Fruit fly (Drosophila melanogaster): ENCODE data around the gene Septin2.

Gene Septin2

dm6 chr3R:20551487-20552079, 36.6 kb downstream of the Septin2 start:
- TF ChIP-seq CG8478 (optimal IDR thresholded peaks at IDR 0.05) = no peak
- no peak for TF ChIP-seq Dll (optimal IDR thresholded peaks at IDR 0.05)
- no peak for TF ChIP-seq pan (optimal IDR thresholded peaks at IDR 0.05)
- TF ChIP-seq psq (optimal IDR thresholded peaks at IDR 0.05) = no peak
- TF ChIP-seq EcR (GFP tag; optimal IDR thresholded peaks at IDR 0.05) = no peak
- no peak for TF ChIP-seq usp (GFP tag; optimal IDR thresholded peaks at IDR 0.05)

- TF ChIP-seq pan (optimal IDR thresholded peaks at IDR 0.05) = no peak
- TF ChIP-seq Dll (optimal IDR thresholded peaks at IDR 0.05) = no peak
- no peak for TF ChIP-seq usp (GFP tag; optimal IDR thresholded peaks at IDR 0.05)
- no peak for TF ChIP-seq CG8478 (optimal IDR thresholded peaks at IDR 0.05)
- TF ChIP-seq EcR (GFP tag; optimal IDR thresholded peaks at IDR 0.05) = no peak
These were observed 37.3 kb downstream of the Septin2 start for dm6 chr3R:20550632-20551486.

dm6 chr3R:20549855-20550603, 38.1 kb downstream of the Septin2 start:
- TF ChIP-seq EcR (GFP tag; optimal IDR thresholded peaks at IDR 0.05) = no peak
- TF ChIP-seq CG8478 (optimal IDR thresholded peaks at IDR 0.05) = no peak
- no peak for TF ChIP-seq Dll (optimal IDR thresholded peaks at IDR 0.05)
- no peak for TF ChIP-seq psq (optimal IDR thresholded peaks at IDR 0.05)
- TF ChIP-seq pan (optimal IDR thresholded peaks at IDR 0.05) = no peak
- TF ChIP-seq usp (GFP tag; optimal IDR thresholded peaks at IDR 0.05) = no peak

dm6 chr3R:20549017-20549854, 38.9 kb downstream of the Septin2 start:
- TF ChIP-seq EcR (GFP tag; optimal IDR thresholded peaks at IDR 0.05) = no peak
- TF ChIP-seq usp (GFP tag; optimal IDR thresholded peaks at IDR 0.05) = no peak
- no peak for TF ChIP-seq CG8478 (optimal IDR thresholded peaks at IDR 0.05)
- no peak for TF ChIP-seq psq (optimal IDR thresholded peaks at IDR 0.05)
- no peak for TF ChIP-seq pan (optimal IDR thresholded peaks at IDR 0.05)
- TF ChIP-seq Dll (optimal IDR thresholded peaks at IDR 0.05) = no peak

dm6 chr3R:20548255-20548654, 39.9 kb downstream of the Septin2 start:
- no peak for TF ChIP-seq EcR (GFP tag; optimal IDR thresholded peaks at IDR 0.05)
- no peak for TF ChIP-seq psq (optimal IDR thresholded peaks at IDR 0.05)
- no peak for TF ChIP-seq CG8478 (optimal IDR thresholded peaks at IDR 0.05)
- no peak for TF ChIP-seq Dll (optimal IDR thresholded peaks at IDR 0.05)
- no peak for TF ChIP-seq usp (GFP tag; optimal IDR thresholded peaks at IDR 0.05)
- TF ChIP-seq pan (optimal IDR thresholded peaks at IDR 0.05) = no peak

dm6 chr3R:20547758-20548157, 40.4 kb downstream of the Septin2 start:
- TF ChIP-seq EcR (GFP tag; optimal IDR thresholded peaks at IDR 0.05) (no peak), psq (optimal IDR thresholded peaks at IDR 0.05) (no peak), pan (optimal IDR thresholded peaks at IDR 0.05) (no peak)

- no peak for TF ChIP-seq usp (GFP tag; optimal IDR thresholded peaks at IDR 0.05)
- no peak for TF ChIP-seq pan (optimal IDR thresholded peaks at IDR 0.05)
- TF ChIP-seq EcR (GFP tag; optimal IDR thresholded peaks at IDR 0.05) = no peak
- no peak for TF ChIP-seq CG8478 (optimal IDR thresholded peaks at IDR 0.05)
- TF ChIP-seq Dll (optimal IDR thresholded peaks at IDR 0.05) = no peak
- no peak for TF ChIP-seq psq (optimal IDR thresholded peaks at IDR 0.05)
These were observed 41.2 kb downstream of the Septin2 start for dm6 chr3R:20546662-20547620.

- TF ChIP-seq usp (GFP tag; optimal IDR thresholded peaks at IDR 0.05) = no peak
- TF ChIP-seq pan (optimal IDR thresholded peaks at IDR 0.05) = no peak
- no peak for TF ChIP-seq psq (optimal IDR thresholded peaks at IDR 0.05)
- no peak for TF ChIP-seq EcR (GFP tag; optimal IDR thresholded peaks at IDR 0.05)
- TF ChIP-seq CG8478 (optimal IDR thresholded peaks at IDR 0.05) = no peak
- TF ChIP-seq Dll (optimal IDR thresholded peaks at IDR 0.05) = no peak
These were observed 42.5 kb downstream of the Septin2 start for dm6 chr3R:20545678-20546077.

dm6 chr3R:20544952-20545351, 43.2 kb downstream of the Septin2 start:
- no peak for TF ChIP-seq CG8478 (optimal IDR thresholded peaks at IDR 0.05)
- no peak for TF ChIP-seq pan (optimal IDR thresholded peaks at IDR 0.05)
- TF ChIP-seq usp (GFP tag; optimal IDR thresholded peaks at IDR 0.05) = no peak
- TF ChIP-seq EcR (GFP tag; optimal IDR thresholded peaks at IDR 0.05) = no peak
- TF ChIP-seq Dll (optimal IDR thresholded peaks at IDR 0.05) = no peak
- no peak for TF ChIP-seq psq (optimal IDR thresholded peaks at IDR 0.05)

dm6 chr3R:20543719-20544118, 44.4 kb downstream of the Septin2 start:
- TF ChIP-seq psq (optimal IDR thresholded peaks at IDR 0.05) (no peak), Dll (optimal IDR thresholded peaks at IDR 0.05) (no peak), CG8478 (optimal IDR thresholded peaks at IDR 0.05) (no peak), EcR (GFP tag; optimal IDR thresholded peaks at IDR 0.05) (no peak)

All from whole organism.